Worm (Caenorhabditis elegans) whole organism, L1 larva: Measurements from ENCODE around the gene fbxa-22.

Experiments used
- C16A3.4 ChIP-seq: fragments of 150-350 bp; optimal IDR thresholded peaks from 2 replicates; lab custom pipeline; 2014; ENCODE audit warnings: missing biosample characterization, missing genetic modification characterization
- F16B12.6 ChIP-seq: fragments of 150-350 bp; optimal IDR thresholded peaks from 2 replicates; lab custom pipeline; 2014; ENCODE audit warnings: missing biosample characterization, missing genetic modification characterization
- Y116A8C.19 ChIP-seq: sonication (generic microtip); optimal IDR thresholded peaks from 2 replicates; lab custom pipeline; 2016; ENCODE audit warnings: missing compliant biosample characterization, missing genetic modification characterization, borderline replicate concordance
- alr-1 ChIP-seq: fragments of 200-800 bp; sonication (Bioruptor generic); optimal IDR thresholded peaks from 2 replicates; lab custom pipeline; 2018; ENCODE audit warnings: borderline replicate concordance, mild to moderate bottlenecking, missing genetic modification characterization, missing compliant biosample characterization
- aly-2 ChIP-seq: fragments of 150-350 bp; optimal IDR thresholded peaks from 2 replicates; lab custom pipeline; 2014; ENCODE audit warnings: missing biosample characterization, missing genetic modification characterization
- ceh-8 ChIP-seq: fragments of 200-800 bp; sonication (Bioruptor generic); optimal IDR thresholded peaks from 2 replicates; lab custom pipeline; 2018; ENCODE audit warnings: mild to moderate bottlenecking, missing genetic modification characterization, moderate library complexity, missing compliant biosample characterization
- ceh-82 ChIP-seq, 3 experiments: fragments of 150-350 bp in 1 of 3; sonication (generic microtip) in 2 of 3; optimal IDR thresholded peaks; 2 replicates each; lab custom pipeline; 2014 to 2017; ENCODE audit warnings: missing biosample characterization in 3 of 3, missing genetic modification characterization in 3 of 3
- dpl-1 ChIP-seq, 3 experiments: fragments of 150-350 bp in 2 of 3; sonication (generic microtip) in 1 of 3; optimal IDR thresholded peaks; 2 replicates each; lab custom pipeline; 2014 to 2017; ENCODE audit warnings: missing biosample characterization in 3 of 3, missing genetic modification characterization in 3 of 3, missing genetic modification reagents in 3 of 3
- dsc-1 ChIP-seq: sonication (generic microtip); optimal IDR thresholded peaks from 2 replicates; lab custom pipeline; 2016; ENCODE audit warnings: mild to moderate bottlenecking, missing genetic modification characterization, missing compliant biosample characterization
- efl-1 ChIP-seq, 4 experiments: fragments of 150-350 bp; optimal IDR thresholded peaks in 3 of 4; peaks in 1 of 4; 1 replicate in 1 of 4; 2 replicates in 3 of 4; lab custom pipeline; 2014; ENCODE audit warnings: missing biosample characterization in 2 of 4, missing genetic modification characterization in 2 of 4, missing genetic modification reagents in 2 of 4
- egl-13 ChIP-seq: sonication (generic microtip); optimal IDR thresholded peaks from 2 replicates; lab custom pipeline; 2016; ENCODE audit warnings: missing genotype, missing genetic modification reagents, missing genetic modification characterization, missing compliant biosample characterization
- elt-2 ChIP-seq: sonication (generic microtip); optimal IDR thresholded peaks from 2 replicates; lab custom pipeline; 2016; ENCODE audit warnings: missing genetic modification characterization, mild to moderate bottlenecking, inconsistent platforms, missing compliant biosample characterization, missing genetic modification reagents
- elt-3 ChIP-seq, 6 experiments: fragments of 150-350 bp in 1 of 6; sonication (generic microtip); optimal IDR thresholded peaks; 2 replicates each; lab custom pipeline; 2017 to 2018; ENCODE audit warnings: missing biosample characterization in 6 of 6, missing genetic modification characterization in 6 of 6, inconsistent platforms in 1 of 6
- fkh-10 ChIP-seq: sonication (generic microtip); optimal IDR thresholded peaks from 2 replicates; lab custom pipeline; 2017; ENCODE audit warnings: missing biosample characterization, missing genetic modification reagents, missing genetic modification characterization
- hlh-17 ChIP-seq: fragments of 200-800 bp; sonication (Bioruptor generic); optimal IDR thresholded peaks from 2 replicates; lab custom pipeline; 2018; ENCODE audit warnings: missing genetic modification characterization, mild to moderate bottlenecking, missing compliant biosample characterization, moderate library complexity, borderline replicate concordance
- hlh-4 ChIP-seq: sonication (generic microtip); optimal IDR thresholded peaks from 2 replicates; lab custom pipeline; 2016; ENCODE audit warnings: mild to moderate bottlenecking, missing genetic modification characterization, missing compliant biosample characterization
- jun-1 ChIP-seq: fragments of 150-350 bp; optimal IDR thresholded peaks from 2 replicates; lab custom pipeline; 2014; ENCODE audit warnings: missing biosample characterization, missing genetic modification reagents, missing genetic modification characterization
- lin-13 ChIP-seq: fragments of 150-350 bp; optimal IDR thresholded peaks from 2 replicates; lab custom pipeline; 2014; ENCODE audit warnings: missing biosample characterization, missing genetic modification reagents, missing genetic modification characterization
- lin-14 ChIP-seq: fragments of 200-800 bp; sonication (Bioruptor generic); optimal IDR thresholded peaks from 2 replicates; lab custom pipeline; 2018; ENCODE audit warnings: mild to moderate bottlenecking, missing genetic modification characterization, moderate library complexity, missing compliant biosample characterization
- lin-35 ChIP-seq, 2 experiments: fragments of 150-350 bp; optimal IDR thresholded peaks; 2 replicates each; lab custom pipeline; 2014; ENCODE audit warnings: missing biosample characterization in 2 of 2, missing genetic modification characterization in 2 of 2, missing genetic modification reagents in 2 of 2
- lin-39 ChIP-seq: fragments of 150-350 bp; optimal IDR thresholded peaks from 2 replicates; lab custom pipeline; 2014; ENCODE audit warnings: missing biosample characterization, missing genetic modification reagents, missing genetic modification characterization
- lsy-2 ChIP-seq, 2 experiments: fragments of 150-350 bp; optimal IDR thresholded peaks; 2 replicates each; lab custom pipeline; 2014; ENCODE audit warnings: missing biosample characterization in 2 of 2, missing genetic modification characterization in 2 of 2
- mdl-1 ChIP-seq, 2 experiments: fragments of 150-350 bp; optimal IDR thresholded peaks; 2 replicates each; lab custom pipeline; 2014 to 2017; ENCODE audit warnings: missing biosample characterization in 2 of 2, missing genetic modification characterization in 2 of 2, inconsistent platforms in 1 of 2
- mef-2 ChIP-seq: fragments of 150-350 bp; optimal IDR thresholded peaks from 2 replicates; lab custom pipeline; 2014; ENCODE audit warnings: missing biosample characterization, missing genetic modification characterization
- mep-1 ChIP-seq: fragments of 150-350 bp; optimal IDR thresholded peaks from 2 replicates; lab custom pipeline; 2014; ENCODE audit warnings: missing biosample characterization, missing genetic modification characterization
- nhr-237 ChIP-seq: fragments of 150-350 bp; optimal IDR thresholded peaks from 2 replicates; lab custom pipeline; 2014; ENCODE audit warnings: missing biosample characterization, missing genetic modification characterization
- nhr-47 ChIP-seq: sonication (generic microtip); optimal IDR thresholded peaks from 2 replicates; lab custom pipeline; 2016; ENCODE audit warnings: mild to moderate bottlenecking, missing genetic modification characterization, moderate library complexity, missing compliant biosample characterization
- nhr-76 ChIP-seq: sonication (generic microtip); optimal IDR thresholded peaks from 2 replicates; lab custom pipeline; 2017; ENCODE audit warnings: missing biosample characterization, missing genetic modification characterization
- nhr-85 ChIP-seq: sonication (generic microtip); peaks from one replicate; lab custom pipeline; 2016; ENCODE audit warnings: missing genetic modification characterization, inconsistent platforms, missing compliant biosample characterization
- pag-3 ChIP-seq: sonication (generic microtip); optimal IDR thresholded peaks from 2 replicates; lab custom pipeline; 2017; ENCODE audit warnings: missing genetic modification characterization, mild to moderate bottlenecking, missing compliant biosample characterization, antibody characterized with exemption, borderline replicate concordance; ENCODE audit not compliant: insufficient read depth
- pqm-1 ChIP-seq: sonication (generic microtip); optimal IDR thresholded peaks from 3 replicates; lab custom pipeline; 2017; ENCODE audit warnings: missing biosample characterization, missing genetic modification characterization
- rnt-1 ChIP-seq: sonication (generic microtip); optimal IDR thresholded peaks from 2 replicates; lab custom pipeline; 2016; ENCODE audit warnings: mild to moderate bottlenecking, missing genetic modification characterization, moderate library complexity, missing compliant biosample characterization
- swsn-7 ChIP-seq: sonication (generic microtip); optimal IDR thresholded peaks from 2 replicates; lab custom pipeline; 2016; ENCODE audit warnings: missing genetic modification characterization, missing compliant biosample characterization
- tbx-2 ChIP-seq: sonication (generic microtip); optimal IDR thresholded peaks from 2 replicates; lab custom pipeline; 2016; ENCODE audit warnings: missing genetic modification characterization, missing compliant biosample characterization
- unc-62 ChIP-seq: fragments of 150-350 bp; optimal IDR thresholded peaks from 2 replicates; lab custom pipeline; 2014; ENCODE audit warnings: missing biosample characterization, missing genetic modification reagents, missing genetic modification characterization
- unc-86 ChIP-seq: sonication (generic microtip); optimal IDR thresholded peaks from 2 replicates; lab custom pipeline; 2016; ENCODE audit warnings: missing genetic modification characterization, missing compliant biosample characterization
- unc-98 ChIP-seq: fragments of 200-800 bp; sonication (Bioruptor generic); IDR thresholded peaks from 2 replicates; pipeline ENCODE4 v1.3.6; 2022; ENCODE audit warnings: missing genetic modification characterization, missing compliant biosample characterization
- ztf-11 ChIP-seq, 2 experiments: sonication (generic microtip); optimal IDR thresholded peaks; 2 replicates each; lab custom pipeline; 2016 to 2017; ENCODE audit warnings: missing genetic modification characterization in 2 of 2, missing biosample characterization in 1 of 2, missing compliant biosample characterization in 1 of 2

The fbxa-22 gene

ce11 chrIII:952184-952583 is 13.5 kb downstream of the fbxa-22 start, which contains the start of gene fbxa-10:
Gene fbxa-10, plus strand, starts transcription at chrIII:952390.
- TF ChIP-seq F16B12.6 (tag; lab: Kevin White, UChicago) (peak; percentile 87), alr-1 (no peak), lin-14 (no peak), nhr-237 (tag; lab: Kevin White, UChicago) (no peak), lsy-2 (tag; optimal IDR thresholded peaks at IDR 0.05; lab: Kevin White, UChicago) (peak; percentile 54 to 68), mep-1 (peak; percentile 51), mdl-1 (tag; optimal IDR thresholded peaks at IDR 0.05; lab: Kevin White, UChicago) (no peak), efl-1 (optimal IDR thresholded peaks at IDR 0.05; lab: Kevin White, UChicago) (peak; percentile 25 to 45), efl-1 (GFP tag; optimal IDR thresholded peaks at IDR 0.05 in 1 of 2; lab: Kevin White, UChicago) (peak; percentile 31 to 94), swsn-7 (tag; lab: Kevin White, UChicago) (peak; percentile 30), dpl-1 (GFP tag; optimal IDR thresholded peaks at IDR 0.05; lab: Kevin White, UChicago) (peak in 2 of 3 experiments; percentile 37 to 54), C16A3.4 (tag; lab: Kevin White, UChicago) (no peak), lin-39 (no peak), mef-2 (tag; lab: Kevin White, UChicago) (no peak), ceh-82 (tag; optimal IDR thresholded peaks at IDR 0.05; lab: Kevin White, UChicago) (peak in 1 of 3 experiments; percentile 5), pag-3 (tag; lab: Kevin White, UChicago) (no peak), ceh-8 (no peak), pqm-1 (tag; lab: Kevin White, UChicago) (no peak), tbx-2 (peak; percentile 19), egl-13 (tag; lab: Kevin White, UChicago) (no peak), lin-13 (no peak), ztf-11 (tag; optimal IDR thresholded peaks at IDR 0.05; lab: Kevin White, UChicago) (no peak), fkh-10 (GFP tag; lab: Kevin White, UChicago) (no peak), hlh-17 (no peak), hlh-4 (tag; lab: Kevin White, UChicago) (no peak), lin-35 (GFP tag; optimal IDR thresholded peaks at IDR 0.05; lab: Kevin White, UChicago) (peak; percentile 30 to 39), unc-98 (GFP tag; lab: Robert Waterston, UW) (no peak), unc-62 (no peak), nhr-76 (tag; lab: Kevin White, UChicago) (no peak), jun-1 (tag; lab: Kevin White, UChicago) (no peak), unc-86 (tag; lab: Kevin White, UChicago) (no peak), dsc-1 (tag; lab: Kevin White, UChicago) (peak; percentile 25), nhr-85 (tag; lab: Kevin White, UChicago) (no peak)

ce11 chrIII:954553-954952 is 15.9 kb downstream of the fbxa-22 start, which contains the start of the genes T12B5.15 and T12B5.14:
Gene T12B5.15, minus strand, starts transcription at chrIII:954653.
Gene T12B5.14, plus strand, starts transcription at chrIII:954873.
- TF ChIP-seq Y116A8C.19 (tag; lab: Kevin White, UChicago) (no peak), elt-3 (tag; optimal IDR thresholded peaks at IDR 0.05; lab: Kevin White, UChicago) (no peak), nhr-47 (no peak), aly-2 (tag; lab: Kevin White, UChicago) (no peak), fkh-10 (GFP tag; lab: Kevin White, UChicago) (no peak)

DNA sequence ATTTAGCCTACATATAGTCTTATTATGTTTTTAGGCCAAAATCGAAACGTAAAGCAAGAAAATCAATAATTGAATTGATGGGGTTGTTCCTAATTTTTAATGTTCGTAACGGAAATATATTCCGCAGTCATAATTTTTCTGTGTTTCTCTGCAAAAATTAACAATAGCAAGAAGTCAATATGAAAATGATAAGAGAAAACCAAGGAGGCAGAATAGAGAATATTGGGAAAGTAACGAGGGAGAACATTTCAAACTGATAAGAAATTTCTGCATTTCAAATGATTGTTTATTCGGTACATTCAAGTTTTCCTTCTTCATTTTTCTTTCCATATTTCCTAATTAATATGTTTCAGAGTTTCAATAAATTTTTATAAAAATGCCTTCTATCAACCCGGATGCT is 17.3 kb downstream of the fbxa-22 start, which contains the start of gene fbxa-54:
fbxa-54 (plus strand) TSS at position 354 of the 400 bp plus-strand sequence.
- no peak for TF ChIP-seq rnt-1 (tag; lab: Kevin White, UChicago)
- TF ChIP-seq elt-2 (tag; lab: Kevin White, UChicago), result peak; percentile 36
- TF ChIP-seq, all 84 proteins: peak for 1
